Fruit fly (Drosophila melanogaster): ENCODE results near the gene CG3368.

Gene CG3368

dm6 chr3R:27283645-27284044 lies at the start of gene CG3368:
Gene CG3368, plus strand, starts transcription at chr3R:27283780.
- no peak for TF ChIP-seq CG8478 (optimal IDR thresholded peaks at IDR 0.05)
- TF ChIP-seq CTCF (optimal IDR thresholded peaks at IDR 0.05), result no peak

dm6 chr3R:27237980-27238379 lies 45.6 kb upstream of the CG3368 start:
- no peak for TF ChIP-seq CG8478 (optimal IDR thresholded peaks at IDR 0.05)
- no peak for TF ChIP-seq CTCF (optimal IDR thresholded peaks at IDR 0.05)

DNA sequence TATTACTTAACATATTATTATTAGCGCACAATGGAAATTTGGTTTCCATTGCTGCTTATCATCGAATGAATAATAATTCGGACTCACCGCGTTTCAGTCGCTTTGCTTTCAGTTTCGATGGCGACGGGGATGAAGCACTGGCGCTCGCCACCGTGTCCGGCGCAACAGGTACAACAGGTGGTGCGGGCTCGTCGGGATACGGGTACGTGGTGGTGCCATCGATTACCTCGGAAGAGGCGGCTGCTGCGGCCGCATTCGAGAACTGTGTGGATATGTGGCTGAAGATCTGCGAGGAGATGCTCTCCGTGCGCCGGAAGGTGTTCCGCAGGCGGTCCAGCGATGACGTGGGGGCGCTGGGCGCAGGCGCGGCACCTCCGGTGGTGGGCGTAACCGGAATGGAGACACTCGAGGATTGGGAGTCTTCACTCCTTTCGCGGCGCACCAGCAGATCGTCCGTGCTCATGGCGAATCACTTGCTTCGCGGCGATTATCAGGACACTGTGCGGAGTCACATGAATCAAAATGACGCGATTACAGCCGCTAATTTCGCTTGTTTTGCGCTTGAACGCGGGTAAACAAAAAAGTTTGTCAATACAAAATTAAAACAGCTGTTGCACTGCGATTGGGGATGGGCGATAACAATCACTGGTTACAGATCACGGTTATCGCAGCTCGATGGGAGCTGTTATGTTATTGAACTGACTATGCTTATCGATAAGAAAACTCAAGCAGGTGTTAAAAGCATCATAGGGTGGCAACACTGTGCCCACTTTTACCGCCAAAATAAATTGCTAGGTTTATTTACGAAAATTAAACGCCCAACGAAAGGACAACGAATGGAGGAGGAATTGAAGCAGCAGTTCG lies 44.9 kb upstream of the CG3368 start, which contains the start of the genes CG31064 and PolA2:
Gene CG31064 (minus strand): TSS at position 648 of the 864 bp plus-strand sequence.
Gene PolA2 (plus strand): TSS at position 726 of the 864 bp plus-strand sequence.
- TF ChIP-seq CG8478 (optimal IDR thresholded peaks at IDR 0.05) (no peak), CTCF (optimal IDR thresholded peaks at IDR 0.05) (peak; percentile 19 to 31)

DNA sequence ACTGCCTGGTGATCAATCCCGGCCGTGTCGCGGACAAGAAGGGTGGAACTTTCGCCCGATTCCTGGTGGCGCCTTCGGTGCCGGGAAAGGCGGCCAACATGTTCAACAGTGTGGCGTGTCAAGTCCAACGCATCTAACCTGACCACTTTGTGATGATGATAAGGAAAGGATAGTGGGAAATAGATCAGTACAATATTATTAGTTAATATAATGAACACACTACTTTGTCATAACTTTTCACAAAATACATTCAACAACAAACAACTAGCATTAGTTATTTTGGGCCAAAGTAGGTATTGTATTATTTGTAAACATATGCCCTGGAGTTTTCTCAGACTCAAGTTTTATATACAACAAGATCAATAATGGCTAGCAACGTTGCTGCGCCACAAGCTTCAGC lies 42.6 kb upstream of the CG3368 start, which contains the start of gene CG17991:
Gene CG17991 (plus strand): TSS at position 301 of the 400 bp plus-strand sequence.
- TF ChIP-seq CTCF (optimal IDR thresholded peaks at IDR 0.05), result no peak
- no peak for TF ChIP-seq CG8478 (optimal IDR thresholded peaks at IDR 0.05)

dm6 chr3R:27244412-27244741 lies 39.2 kb upstream of the CG3368 start:
- TF ChIP-seq CTCF (optimal IDR thresholded peaks at IDR 0.05), result no peak
- no peak for TF ChIP-seq CG8478 (optimal IDR thresholded peaks at IDR 0.05)

DNA sequence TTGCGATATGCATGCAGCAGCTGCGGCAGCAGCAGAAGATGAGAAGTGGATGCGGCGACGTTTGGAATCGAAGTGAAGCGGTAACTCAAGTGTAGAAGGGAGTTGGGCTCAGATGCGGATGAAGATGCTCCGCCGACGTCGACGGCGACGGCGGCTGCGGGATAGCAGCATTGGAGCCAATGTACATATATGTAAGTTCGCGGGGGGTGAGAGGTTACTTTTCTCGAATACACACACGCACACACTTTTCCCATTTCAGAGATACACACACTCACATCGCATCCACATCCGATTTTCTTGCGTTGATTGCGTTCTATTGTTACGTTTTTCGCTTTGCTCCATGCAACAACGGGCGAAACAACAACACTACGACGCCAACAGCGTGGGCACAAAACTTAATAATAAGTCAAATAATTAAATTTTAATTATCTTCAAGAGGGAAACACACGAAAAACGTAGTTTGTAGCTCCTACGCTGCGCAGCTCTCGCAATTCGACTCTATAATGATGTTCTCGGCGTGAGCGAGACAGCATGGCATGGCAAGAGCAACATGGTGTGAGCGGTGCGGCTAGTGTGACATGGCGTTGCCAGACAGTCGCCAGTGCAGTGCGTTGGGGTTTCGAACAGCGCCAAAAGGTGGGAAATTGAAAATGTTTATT lies 38.7 kb upstream of the CG3368 start, which contains the start of gene CG18766:
Gene CG18766 (minus strand): TSS at position 508 of the 659 bp plus-strand sequence.
- TF ChIP-seq CTCF (optimal IDR thresholded peaks at IDR 0.05) (peak; percentile 53 to 65), CG8478 (optimal IDR thresholded peaks at IDR 0.05) (peak; percentile 11)

dm6 chr3R:27245401-27245757 lies 38.2 kb upstream of the CG3368 start:
- TF ChIP-seq CG8478 (optimal IDR thresholded peaks at IDR 0.05) (no peak), CTCF (optimal IDR thresholded peaks at IDR 0.05) (no peak)

- TF ChIP-seq CTCF (optimal IDR thresholded peaks at IDR 0.05) (no peak), CG8478 (optimal IDR thresholded peaks at IDR 0.05) (no peak)
These were observed 37.3 kb upstream of the CG3368 start for dm6 chr3R:27246264-27246663.

DNA sequence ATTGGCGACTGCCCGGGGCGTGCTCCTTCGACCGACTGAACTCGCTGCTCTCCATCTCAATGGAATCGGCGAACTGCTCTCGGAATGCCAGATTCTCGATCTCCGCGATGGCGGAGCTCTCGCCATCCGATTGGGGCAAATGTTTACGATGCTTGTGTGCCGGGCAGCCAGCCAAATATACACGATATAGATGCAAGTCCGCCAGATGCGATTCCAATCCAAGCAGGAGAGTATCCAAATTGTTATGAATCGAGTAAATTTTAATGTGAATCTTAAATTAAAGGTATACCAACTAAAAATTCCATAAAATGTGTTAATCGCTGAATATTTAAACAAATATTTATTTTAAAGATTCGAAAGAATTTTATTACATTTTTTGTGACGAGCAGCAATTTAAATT lies 35.7 kb upstream of the CG3368 start, which contains the start of gene CG5984:
Gene CG5984 (minus strand): TSS at position 101 of the 400 bp plus-strand sequence.
- no peak for TF ChIP-seq CTCF (optimal IDR thresholded peaks at IDR 0.05)
- no peak for TF ChIP-seq CG8478 (optimal IDR thresholded peaks at IDR 0.05)

dm6 chr3R:27250907-27251306 lies 32.7 kb upstream of the CG3368 start, which contains the start of the genes TTLL6B and TfIIA-L:
Gene TTLL6B, minus strand, starts transcription at chr3R:27251007.
Gene TfIIA-L, plus strand, starts transcription at chr3R:27251112.
- TF ChIP-seq CG8478 (optimal IDR thresholded peaks at IDR 0.05) (no peak), CTCF (optimal IDR thresholded peaks at IDR 0.05) (no peak)

DNA sequence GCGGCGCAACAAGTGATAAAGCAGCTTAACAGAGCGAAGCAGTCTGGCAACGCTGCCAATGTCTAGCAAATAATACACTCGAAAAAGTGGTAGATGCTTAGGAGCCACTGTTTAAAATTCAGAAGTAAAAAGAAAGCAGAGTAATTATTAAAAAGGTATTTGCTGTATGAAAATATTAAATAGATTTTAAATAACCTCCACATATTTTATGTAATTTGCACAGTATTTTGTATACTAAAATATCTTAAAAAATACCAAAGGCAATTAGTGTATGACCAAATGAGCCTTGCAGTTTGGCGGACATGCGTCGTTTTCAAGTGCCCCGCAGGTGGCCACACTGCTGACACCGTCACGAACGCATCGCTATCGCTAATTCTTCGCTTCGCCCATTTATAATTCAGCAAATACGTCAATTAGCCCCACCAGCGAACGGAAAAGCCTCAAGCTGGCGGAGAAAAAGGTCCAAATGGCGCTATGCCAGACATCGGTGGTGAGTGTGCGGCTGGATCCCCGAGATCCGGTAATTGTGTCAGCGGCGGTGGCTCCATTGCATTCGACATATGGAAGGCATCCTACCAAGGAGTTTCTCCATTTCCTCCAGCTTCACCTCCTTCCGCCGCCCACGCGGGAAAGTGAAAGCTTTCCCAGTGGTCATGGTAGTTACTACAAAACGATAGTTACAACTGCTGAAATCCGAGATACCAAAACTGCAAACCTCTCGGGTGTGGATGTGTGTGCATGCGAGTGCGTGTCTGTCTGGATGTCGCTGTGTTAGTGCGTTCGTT lies 30.3 kb upstream of the CG3368 start, which contains the start of gene pll:
Gene pll (minus strand): TSS at position 47 of the 785 bp plus-strand sequence.
- TF ChIP-seq CTCF (optimal IDR thresholded peaks at IDR 0.05), result no peak
- no peak for TF ChIP-seq CG8478 (optimal IDR thresholded peaks at IDR 0.05)

DNA sequence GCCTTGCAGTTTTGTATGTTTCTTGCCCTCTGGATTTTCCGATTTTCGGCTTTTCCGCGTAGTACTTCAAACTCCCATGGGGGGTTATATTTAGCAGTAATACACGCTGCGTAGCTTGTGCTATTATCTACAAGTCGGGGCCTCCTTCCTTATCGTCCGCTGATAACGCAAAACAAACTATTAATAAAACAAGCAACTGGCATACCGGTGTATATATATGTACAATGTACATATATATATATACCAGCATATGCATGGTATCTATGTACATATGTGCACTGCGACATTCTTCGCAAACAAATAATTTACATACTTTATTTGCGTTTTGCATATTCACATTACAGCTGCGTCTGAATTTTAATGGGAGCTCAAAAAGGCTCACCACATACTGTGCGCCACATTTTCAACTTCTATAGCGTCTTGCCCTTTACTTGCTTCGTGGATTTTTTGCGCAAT lies 29.6 kb upstream of the CG3368 start:
- TF ChIP-seq CG8478 (optimal IDR thresholded peaks at IDR 0.05) (no peak), CTCF (optimal IDR thresholded peaks at IDR 0.05) (no peak)

dm6 chr3R:27263434-27264215 lies 20.0 kb upstream of the CG3368 start, which contains the start of gene woc:
Gene woc, minus strand, starts transcription at chr3R:27264055.
- TF ChIP-seq CG8478 (optimal IDR thresholded peaks at IDR 0.05), result no peak
- peak; percentile 24 to 33 for TF ChIP-seq CTCF (optimal IDR thresholded peaks at IDR 0.05)

DNA sequence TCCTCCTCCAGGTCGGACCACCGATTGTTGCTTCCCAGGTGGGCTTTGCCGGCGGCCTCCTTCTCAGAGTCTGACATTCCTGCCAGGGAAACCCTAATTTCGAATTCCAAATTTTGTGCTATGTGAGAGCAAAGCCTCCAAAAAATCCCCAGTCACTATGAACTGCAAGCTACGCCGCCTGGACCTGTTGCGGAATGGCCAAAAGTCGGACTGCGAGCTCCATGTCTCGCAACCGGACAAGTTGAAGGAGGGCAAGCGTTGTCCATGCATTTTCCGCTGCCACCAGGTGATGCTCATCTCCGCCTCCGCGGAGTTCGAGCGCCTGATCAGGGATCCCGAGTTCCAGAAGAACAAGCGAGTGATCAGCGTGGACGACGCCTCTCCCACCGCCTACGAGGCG lies 18.2 kb upstream of the CG3368 start, which contains the start of the genes CG14262 and CG14260:
Gene CG14262 (minus strand): TSS at position 101 of the 400 bp plus-strand sequence.
Gene CG14260 (plus strand): TSS at position 128 of the 400 bp plus-strand sequence.
- TF ChIP-seq CG8478 (optimal IDR thresholded peaks at IDR 0.05) (no peak), CTCF (optimal IDR thresholded peaks at IDR 0.05) (no peak)

All from S2 (cell line).